Worm (Caenorhabditis elegans): Measurements from ENCODE around the gene pll-1.

Gene pll-1

DNA sequence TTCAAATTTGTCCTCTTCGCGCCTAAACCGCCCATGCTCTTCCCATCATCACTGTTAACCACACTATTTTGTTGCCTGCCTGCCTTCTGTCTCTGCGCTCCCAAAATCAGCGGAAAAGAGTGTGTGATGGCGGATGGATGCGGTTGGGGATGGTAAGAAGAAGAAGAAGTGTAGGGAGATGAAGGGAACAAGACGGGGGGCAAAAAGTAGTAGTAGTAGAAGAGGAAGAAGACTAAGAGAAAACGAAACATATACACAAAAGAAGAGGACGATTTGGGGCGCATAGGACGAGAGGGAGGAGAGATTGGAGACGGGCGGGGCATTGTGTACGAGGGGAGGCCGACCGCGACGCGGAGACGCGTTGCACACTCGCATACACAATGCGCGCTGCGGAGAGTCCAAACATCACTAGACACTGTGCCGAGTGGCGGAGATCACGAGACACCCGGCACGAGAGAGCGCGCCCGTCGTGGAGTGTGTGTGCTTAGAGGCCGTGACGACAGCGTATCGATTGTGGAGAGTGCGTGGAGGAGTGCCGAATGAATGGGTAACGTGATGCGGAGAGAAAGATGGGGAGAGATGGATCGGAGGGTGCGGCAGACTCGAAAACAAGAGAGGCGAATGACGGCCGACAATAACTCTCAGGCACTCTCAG lies 16.1 kb upstream of the pll-1 start:
- TF ChIP-seq nhr-23 (tag; optimal IDR thresholded peaks at IDR 0.05): peak; percentile 75
- TF ChIP-seq lsy-12 (tag; optimal IDR thresholded peaks at IDR 0.05): peak; percentile 92
- peak; percentile 84 for TF ChIP-seq nhr-25 (tag; optimal IDR thresholded peaks at IDR 0.05)
- TF ChIP-seq unc-62 (GFP tag; optimal IDR thresholded peaks at IDR 0.05): peak; percentile 74
- TF ChIP-seq snpc-4 (tag; optimal IDR thresholded peaks at IDR 0.05): peak; percentile 85
- TF ChIP-seq nhr-77 (tag; optimal IDR thresholded peaks at IDR 0.05): no peak
- TF ChIP-seq egl-27 (tag; optimal IDR thresholded peaks at IDR 0.05): peak; percentile 47
- TF ChIP-seq mml-1 (tag; optimal IDR thresholded peaks at IDR 0.05): no peak
- no peak for TF ChIP-seq daf-12 (tag; optimal IDR thresholded peaks at IDR 0.05)
- no peak for TF ChIP-seq nhr-12 (tag; optimal IDR thresholded peaks at IDR 0.05)
- no peak for TF ChIP-seq ZK546.5 (tag; optimal IDR thresholded peaks at IDR 0.05)
- peak; percentile 43 for TF ChIP-seq fkh-10 (GFP tag; optimal IDR thresholded peaks at IDR 0.05)
- no peak for TF ChIP-seq nhr-76 (tag; optimal IDR thresholded peaks at IDR 0.05)
- TF ChIP-seq nhr-237 (tag; optimal IDR thresholded peaks at IDR 0.05): no peak
- TF ChIP-seq fos-1 (tag; optimal IDR thresholded peaks at IDR 0.05): peak; percentile 43
- peak; percentile 96 for TF ChIP-seq ceh-28 (tag; optimal IDR thresholded peaks at IDR 0.05)
- no peak for TF ChIP-seq aly-2 (tag; optimal IDR thresholded peaks at IDR 0.05)
- no peak for TF ChIP-seq elt-3 (tag; optimal IDR thresholded peaks at IDR 0.05)
- no peak for TF ChIP-seq nhr-67 (tag; optimal IDR thresholded peaks at IDR 0.05)
- TF ChIP-seq skn-1 (tag; optimal IDR thresholded peaks at IDR 0.05): peak; percentile 9
- TF ChIP-seq eor-1 (tag; optimal IDR thresholded peaks at IDR 0.05): peak in 1 of 2 experiments; percentile 15
- peak; percentile 99 for TF ChIP-seq hmg-11 (tag; optimal IDR thresholded peaks at IDR 0.05)
- peak; percentile 47 for TF ChIP-seq elt-1 (tag; optimal IDR thresholded peaks at IDR 0.05)
- TF ChIP-seq nhr-11 (tag; optimal IDR thresholded peaks at IDR 0.05): no peak
- TF ChIP-seq pqm-1 (tag; optimal IDR thresholded peaks at IDR 0.05): no peak
- TF ChIP-seq elt-2 (tag; optimal IDR thresholded peaks at IDR 0.05): peak; percentile 85
- no peak for TF ChIP-seq sea-2 (GFP tag; optimal IDR thresholded peaks at IDR 0.05)
- peak; percentile 55 for TF ChIP-seq mdl-1 (tag; optimal IDR thresholded peaks at IDR 0.05)
- TF ChIP-seq ceh-16 (tag; optimal IDR thresholded peaks at IDR 0.05): no peak
- TF ChIP-seq egl-5 (tag; optimal IDR thresholded peaks at IDR 0.05): peak; percentile 65
- TF ChIP-seq lin-39 (tag; optimal IDR thresholded peaks at IDR 0.05): peak; percentile 92
- TF ChIP-seq R02D3.7 (tag; optimal IDR thresholded peaks at IDR 0.05): peak; percentile 61
- peak; percentile 72 for TF ChIP-seq lin-15B (tag; optimal IDR thresholded peaks at IDR 0.05)
- peak; percentile 96 for TF ChIP-seq jun-1 (tag; optimal IDR thresholded peaks at IDR 0.05)
- TF ChIP-seq ztf-11 (tag; optimal IDR thresholded peaks at IDR 0.05): no peak
- no peak for TF ChIP-seq fkh-2 (tag; optimal IDR thresholded peaks at IDR 0.05)
- TF ChIP-seq nfya-1 (tag; optimal IDR thresholded peaks at IDR 0.05; ENCODE audit: insufficient read depth): peak; percentile 90
- TF ChIP-seq pha-4 (tag; optimal IDR thresholded peaks at IDR 0.05): peak; percentile 83
- TF ChIP-seq tbx-2 (tag; optimal IDR thresholded peaks at IDR 0.05): peak; percentile 86
- peak; percentile 85 for TF ChIP-seq ama-1 (optimal IDR thresholded peaks at IDR 0.05)
- TF ChIP-seq nhr-43 (tag; optimal IDR thresholded peaks at IDR 0.05; ENCODE audit: poor library complexity, severe bottlenecking): peak; percentile 78
- TF ChIP-seq ceh-9 (tag; optimal IDR thresholded peaks at IDR 0.05): no peak
- no peak for TF ChIP-seq unc-39 (tag; optimal IDR thresholded peaks at IDR 0.05)
- peak; percentile 46 for TF ChIP-seq ztf-4 (tag; optimal IDR thresholded peaks at IDR 0.05)
- TF ChIP-seq zag-1 (tag; optimal IDR thresholded peaks at IDR 0.05): no peak
- TF ChIP-seq ceh-82 (tag; optimal IDR thresholded peaks at IDR 0.05): peak; percentile 28
- no peak for TF ChIP-seq nhr-28 (tag; optimal IDR thresholded peaks at IDR 0.05)
